Fruit fly (Drosophila melanogaster) whole organism, wandering third instar larva: ENCODE measurements around the gene CG14313.
A peak's percentile ranks its signal among the peaks of the same experiment; 100 is the strongest.

ENCODE experiments used
- Abd-B ChIP-seq: fragments of >200 bp; optimal IDR thresholded peaks from 2 replicates; lab custom pipeline; 2017; ENCODE audit warnings: missing biosample characterization, missing genetic modification characterization
- CG32264 ChIP-seq: fragments of 200-800 bp; sonication (Bioruptor generic); optimal IDR thresholded peaks from 2 replicates; lab custom pipeline; 2016; ENCODE audit warnings: missing biosample characterization, missing genetic modification characterization
- CG9705 ChIP-seq: fragments of 200-800 bp; sonication (Bioruptor generic); optimal IDR thresholded peaks from 2 replicates; lab custom pipeline; 2018; ENCODE audit warnings: missing biosample characterization, mild to moderate bottlenecking, missing genetic modification characterization
- CrebA ChIP-seq: fragments of 200-800 bp; sonication (Bioruptor generic); optimal IDR thresholded peaks from 2 replicates; lab custom pipeline; 2016; ENCODE audit warnings: missing biosample characterization, mild to moderate bottlenecking, missing genetic modification characterization, borderline replicate concordance
- Dfd ChIP-seq: fragments of >200 bp; optimal IDR thresholded peaks from 2 replicates; lab custom pipeline; 2017; ENCODE audit warnings: missing biosample characterization, missing genetic modification characterization
- Dif ChIP-seq: fragments of 200-275, 200-300 bp; sonication (Bioruptor generic); optimal IDR thresholded peaks from 2 replicates; lab custom pipeline; 2018; ENCODE audit warnings: missing biosample characterization, missing genetic modification characterization; ENCODE audit not compliant: partially characterized antibody
- GATAd ChIP-seq: sonication (Bioruptor generic); optimal IDR thresholded peaks from 2 replicates; lab custom pipeline; 2016; ENCODE audit warnings: missing biosample characterization, missing genetic modification characterization
- HLH106 ChIP-seq: fragments of 200-800 bp; optimal IDR thresholded peaks from 3 replicates; lab custom pipeline; 2019; ENCODE audit warnings: missing biosample characterization, mild to moderate bottlenecking, missing genetic modification characterization, moderate library complexity
- Hnf4 ChIP-seq: fragments of 200-800 bp; sonication (Bioruptor generic); optimal IDR thresholded peaks from 2 replicates; lab custom pipeline; 2016; ENCODE audit warnings: missing biosample characterization, mild to moderate bottlenecking, missing genetic modification characterization
- Hr78 ChIP-seq: fragments of >200 bp; optimal IDR thresholded peaks from 2 replicates; lab custom pipeline; 2017; ENCODE audit warnings: missing biosample characterization, missing genetic modification characterization
- Hr83 ChIP-seq: fragments of 200-300 bp; sonication (Bioruptor generic); optimal IDR thresholded peaks from 2 replicates; lab custom pipeline; 2016; ENCODE audit warnings: missing biosample characterization, mild to moderate bottlenecking, missing genetic modification characterization, moderate library complexity; ENCODE audit not compliant: poor library complexity, severe bottlenecking
- Jra ChIP-seq: sonication (Bioruptor generic); optimal IDR thresholded peaks from 2 replicates; lab custom pipeline; 2016; ENCODE audit warnings: missing biosample characterization, missing genetic modification characterization
- Mio ChIP-seq: sonication (Bioruptor generic); optimal IDR thresholded peaks from 2 replicates; lab custom pipeline; 2016; ENCODE audit warnings: missing biosample characterization, missing genetic modification characterization
- Myc ChIP-seq: fragments of >200 bp; optimal IDR thresholded peaks from 2 replicates; lab custom pipeline; 2017
- N ChIP-seq: fragments of >200 bp; optimal IDR thresholded peaks from 2 replicates; lab custom pipeline; 2018; ENCODE audit warnings: missing biosample characterization, missing external identifiers, missing genetic modification characterization
- OdsH ChIP-seq: fragments of 200-800 bp; sonication (Bioruptor generic); optimal IDR thresholded peaks from 2 replicates; lab custom pipeline; 2016; ENCODE audit warnings: missing biosample characterization, mild to moderate bottlenecking, missing genetic modification characterization
- Rel ChIP-seq, 2 experiments: fragments of 200-800 bp; sonication (Bioruptor generic) in 1 of 2; optimal IDR thresholded peaks; 2 replicates in 1 of 2; 3 replicates in 1 of 2; lab custom pipeline; 2016 to 2019; ENCODE audit warnings: mild to moderate bottlenecking in 2 of 2, missing biosample characterization in 2 of 2, missing genetic modification characterization in 2 of 2, moderate library complexity in 1 of 2
- Sp1 ChIP-seq: fragments of 200-800 bp; sonication (Bioruptor generic); optimal IDR thresholded peaks from 3 replicates; lab custom pipeline; 2019; ENCODE audit warnings: missing biosample characterization, mild to moderate bottlenecking, missing genetic modification characterization, moderate library complexity
- Vsx2 ChIP-seq: fragments of 200-300, 225-300 bp; sonication (Bioruptor generic); optimal IDR thresholded peaks from 2 replicates; lab custom pipeline; 2018; ENCODE audit warnings: missing biosample characterization, missing genetic modification characterization; ENCODE audit not compliant: partially characterized antibody
- br ChIP-seq: fragments of 200-800 bp; sonication (Bioruptor generic); optimal IDR thresholded peaks from 2 replicates; lab custom pipeline; 2016; ENCODE audit warnings: missing biosample characterization, missing genetic modification characterization
- brk ChIP-seq: fragments of 200-800 bp; sonication (Bioruptor generic); optimal IDR thresholded peaks from 2 replicates; lab custom pipeline; 2016; ENCODE audit warnings: missing biosample characterization, mild to moderate bottlenecking, missing genetic modification characterization
- dl ChIP-seq, 2 experiments: fragments of 175-275, 200-275 bp in 1 of 2; fragments of 200-275 bp in 1 of 2; sonication (Bioruptor generic); optimal IDR thresholded peaks; lab custom pipeline; 2018; ENCODE audit warnings: mild to moderate bottlenecking in 2 of 2, missing biosample characterization in 2 of 2, missing genetic modification characterization in 2 of 2, moderate library complexity in 2 of 2; ENCODE audit not compliant: partially characterized antibody in 2 of 2, insufficient read depth in 1 of 2
- dmrt93B ChIP-seq: fragments of 200-800 bp; sonication (Bioruptor generic); optimal IDR thresholded peaks from 2 replicates; lab custom pipeline; 2018; ENCODE audit warnings: missing biosample characterization, mild to moderate bottlenecking, missing genetic modification characterization
- dsf ChIP-seq: sonication (Bioruptor generic); optimal IDR thresholded peaks from 2 replicates; lab custom pipeline; 2016; ENCODE audit warnings: missing biosample characterization, missing genetic modification characterization, borderline replicate concordance
- ey ChIP-seq: fragments of 200-800 bp; sonication (Bioruptor generic); optimal IDR thresholded peaks from 2 replicates; lab custom pipeline; 2016; ENCODE audit warnings: missing biosample characterization, missing genetic modification characterization
- foxo ChIP-seq, 2 experiments: fragments of 200-800 bp; sonication (Bioruptor generic); optimal IDR thresholded peaks; 2 replicates in 1 of 2; 3 replicates in 1 of 2; lab custom pipeline; 2016 to 2017; ENCODE audit warnings: missing biosample characterization in 2 of 2, missing genetic modification characterization in 2 of 2
- fru ChIP-seq: fragments of 200-800 bp; sonication (Bioruptor generic); optimal IDR thresholded peaks from 3 replicates; lab custom pipeline; 2016; ENCODE audit warnings: missing biosample characterization, mild to moderate bottlenecking, missing genetic modification characterization
- h ChIP-seq: fragments of 200-800 bp; sonication (Bioruptor generic); optimal IDR thresholded peaks from 3 replicates; lab custom pipeline; 2016; ENCODE audit warnings: missing biosample characterization, mild to moderate bottlenecking, missing genetic modification characterization
- jim ChIP-seq: fragments of 175-275, 200-325 bp; sonication (Bioruptor generic); optimal IDR thresholded peaks from 2 replicates; lab custom pipeline; 2016; ENCODE audit warnings: missing biosample characterization, mild to moderate bottlenecking, missing genetic modification characterization
- lola ChIP-seq: fragments of >200 bp; optimal IDR thresholded peaks from 2 replicates; lab custom pipeline; 2017; ENCODE audit warnings: missing biosample characterization, missing genetic modification characterization
- pan ChIP-seq: fragments of >200 bp; optimal IDR thresholded peaks from 2 replicates; lab custom pipeline; 2017
- psq ChIP-seq: fragments of 200-800 bp; sonication (Bioruptor generic); optimal IDR thresholded peaks from 3 replicates; lab custom pipeline; 2017; ENCODE audit warnings: missing biosample characterization, mild to moderate bottlenecking, missing genetic modification characterization, moderate library complexity
- rgr ChIP-seq: fragments of 200-800 bp; sonication (Bioruptor generic); optimal IDR thresholded peaks from 3 replicates; lab custom pipeline; 2016; ENCODE audit warnings: missing biosample characterization, mild to moderate bottlenecking, missing genetic modification characterization
- sage ChIP-seq: fragments of 200-800 bp; sonication (Bioruptor generic); optimal IDR thresholded peaks from 2 replicates; lab custom pipeline; 2016; ENCODE audit warnings: missing biosample characterization, mild to moderate bottlenecking, missing genetic modification characterization
- sv ChIP-seq: fragments of 200-800 bp; sonication (Bioruptor generic); optimal IDR thresholded peaks from 3 replicates; lab custom pipeline; 2016; ENCODE audit warnings: missing biosample characterization, missing genetic modification characterization
- tai ChIP-seq: sonication (Bioruptor generic); optimal IDR thresholded peaks from 2 replicates; lab custom pipeline; 2016; ENCODE audit warnings: missing biosample characterization, missing genetic modification characterization
- usp ChIP-seq: fragments of >200 bp; optimal IDR thresholded peaks from 2 replicates; lab custom pipeline; 2017; ENCODE audit warnings: missing biosample characterization, missing genetic modification characterization
- woc ChIP-seq: sonication (Bioruptor generic); optimal IDR thresholded peaks from 2 replicates; lab custom pipeline; 2016; ENCODE audit warnings: missing biosample characterization, mild to moderate bottlenecking, missing genetic modification characterization

The CG14313 gene

DNA sequence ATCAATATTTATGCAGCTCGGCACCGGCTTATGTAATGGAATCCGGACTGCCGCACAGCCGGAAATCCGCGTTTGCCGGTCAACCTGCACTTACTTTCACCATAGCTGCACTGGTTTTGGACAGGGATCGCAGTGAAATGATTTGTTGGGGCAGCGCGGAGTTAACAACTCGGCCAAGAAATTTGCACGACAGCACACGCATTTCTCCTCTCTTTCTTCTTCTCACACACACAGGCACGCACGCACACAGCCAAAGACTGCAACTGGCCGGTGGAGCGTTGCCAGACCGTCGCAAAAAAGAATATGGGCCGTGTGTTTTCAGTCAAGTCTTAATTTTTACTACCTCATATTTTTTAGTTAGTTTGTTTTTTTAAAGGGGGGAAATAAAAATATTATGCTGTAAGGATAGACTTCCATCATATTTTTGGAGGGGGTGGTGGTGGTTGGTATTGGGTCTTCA lies 25.5 kb downstream of the CG14313 start (continued):
- peak; percentile 12 for TF ChIP-seq Hr83 (GFP tag; lab: Kevin White, UChicago)

DNA sequence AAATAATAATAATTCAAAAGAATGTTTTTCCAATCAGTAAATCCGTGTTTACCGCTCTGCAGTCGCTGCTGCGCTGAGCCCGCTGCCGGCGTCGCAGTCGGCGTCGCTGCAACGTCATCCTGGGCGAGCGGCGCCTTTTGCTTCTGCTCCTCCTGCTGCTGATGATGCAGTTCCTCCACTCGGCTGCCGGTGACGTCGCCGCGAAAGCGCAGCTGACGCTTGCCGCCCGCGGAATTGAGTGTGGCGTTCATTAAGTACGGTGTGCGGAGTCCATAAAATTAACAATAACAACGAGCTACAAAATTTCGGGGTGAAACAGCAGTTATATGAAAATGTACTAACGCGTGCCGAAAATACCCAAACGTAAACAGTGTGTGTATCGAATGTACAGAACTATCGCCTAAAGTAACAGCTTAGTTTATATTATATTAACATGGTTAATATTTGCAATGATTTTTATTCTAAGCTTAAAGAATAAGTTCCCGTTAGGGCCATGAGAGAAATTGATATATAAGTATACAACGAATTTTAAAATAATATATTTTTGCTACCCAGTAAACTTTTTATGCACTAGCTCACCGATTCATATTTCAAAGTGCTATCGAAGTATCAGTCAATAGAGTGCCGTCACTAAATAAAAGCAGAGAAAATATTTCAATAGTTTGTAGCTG lies 27.6 kb downstream of the CG14313 start, which contains the start of the genes CG7218 and Cbp20:
Gene CG7218 (minus strand): TSS at position 346 of the 671 bp plus-strand sequence.
Gene Cbp20 (plus strand): TSS at position 610 of the 671 bp plus-strand sequence.
- TF ChIP-seq OdsH (peak; percentile 70), rgr (GFP tag; lab: Kevin White, UChicago) (peak; percentile 75), CrebA (GFP tag; lab: Kevin White, UChicago) (no peak), CG9705 (GFP tag; lab: Kevin White, UChicago) (peak; percentile 62), dsf (peak; percentile 56), brk (GFP tag; lab: Kevin White, UChicago) (peak; percentile 79), Vsx2 (GFP tag; lab: Kevin White, UChicago) (no peak), lola (GFP tag; lab: Kevin White, UChicago) (no peak), Rel (GFP tag; optimal IDR thresholded peaks at IDR 0.05; lab: Kevin White, UChicago) (no peak), Rel (tag; optimal IDR thresholded peaks at IDR 0.05; lab: Kevin White, UChicago) (peak; percentile 15), Jra (GFP tag; lab: Kevin White, UChicago) (peak; percentile 77), sv (peak; percentile 58), h (peak; percentile 73), sage (GFP tag; lab: Kevin White, UChicago) (peak; percentile 41), ey (GFP tag; lab: Kevin White, UChicago) (peak; percentile 53), CG32264 (GFP tag; lab: Kevin White, UChicago) (no peak), jim (no peak), tai (peak; percentile 91), pan (lab: Kevin White, UChicago) (no peak), fru (peak; percentile 72), Abd-B (GFP tag; lab: Kevin White, UChicago) (no peak), Myc (lab: Kevin White, UChicago) (no peak), br (peak; percentile 52), foxo (GFP tag; optimal IDR thresholded peaks at IDR 0.05; lab: Kevin White, UChicago) (peak in 1 of 2 experiments; percentile 80), dmrt93B (GFP tag; lab: Kevin White, UChicago) (peak; percentile 26), GATAd (GFP tag; lab: Kevin White, UChicago) (no peak), Hr78 (GFP tag; lab: Kevin White, UChicago) (no peak), Hr83 (GFP tag; lab: Kevin White, UChicago) (peak; percentile 89), N (GFP tag; lab: Kevin White, UChicago) (no peak), usp (GFP tag; lab: Kevin White, UChicago) (no peak), Mio (GFP tag; lab: Kevin White, UChicago) (peak; percentile 14), woc (peak; percentile 76), Dif (no peak), Sp1 (peak; percentile 66), HLH106 (tag; lab: Kevin White, UChicago) (peak; percentile 74), psq (GFP tag; lab: Kevin White, UChicago) (peak; percentile 61), dl (GFP tag; optimal IDR thresholded peaks at IDR 0.05; lab: Kevin White, UChicago; ENCODE audit: insufficient read depth in 1 of 2, partially characterized antibody in 2 of 2) (no peak), Hnf4 (peak; percentile 86), Dfd (GFP tag; lab: Kevin White, UChicago) (no peak)
